Worm (Caenorhabditis elegans) whole organism, young adult: ENCODE results near the gene C55A6.1.
A peak's percentile ranks its signal among the peaks of the same experiment; 100 is the strongest.

Experiments
- B0019.2 ChIP-seq: fragments of 200-800 bp; sonication (Bioruptor generic); conservative IDR thresholded peaks from 2 replicates; pipeline ENCODE4 v1.3.6; 2022; ENCODE audit warnings: missing genetic modification reagents, missing genetic modification characterization, missing compliant biosample characterization
- B0035.1 ChIP-seq: sonication (generic microtip); optimal IDR thresholded peaks from 2 replicates; lab custom pipeline; 2016; ENCODE audit warnings: missing genetic modification characterization, mild to moderate bottlenecking, missing compliant biosample characterization, missing genotype, missing genetic modification reagents
- D2030.7 ChIP-seq: fragments of 200-800 bp; sonication (Bioruptor generic); IDR thresholded peaks from 2 replicates; pipeline ENCODE4 v1.3.6; 2022; ENCODE audit warnings: missing genetic modification reagents, missing genetic modification characterization, missing compliant biosample characterization
- F23B12.7 ChIP-seq: sonication (generic microtip); optimal IDR thresholded peaks from 2 replicates; lab custom pipeline; 2017; ENCODE audit warnings: missing genetic modification characterization, mild to moderate bottlenecking, missing compliant biosample characterization, antibody characterized with exemption, moderate library complexity; ENCODE audit not compliant: insufficient read depth
- F33H1.4 ChIP-seq: fragments of 200-800 bp; sonication (Bioruptor generic); IDR thresholded peaks from 2 replicates; pipeline ENCODE4 v1.3.6; 2022; ENCODE audit warnings: missing genetic modification reagents, missing genetic modification characterization, missing compliant biosample characterization
- F37B4.10 ChIP-seq: fragments of 200-800 bp; sonication (Bioruptor generic); IDR thresholded peaks from 2 replicates; pipeline ENCODE4 v1.3.6; 2022; ENCODE audit warnings: missing genetic modification characterization, missing compliant biosample characterization
- F57C9.4 ChIP-seq: sonication (generic microtip); optimal IDR thresholded peaks from 2 replicates; lab custom pipeline; 2017; ENCODE audit warnings: mild to moderate bottlenecking, missing genetic modification characterization, missing compliant biosample characterization
- T26A5.8 ChIP-seq: sonication (generic microtip); optimal IDR thresholded peaks from 2 replicates; lab custom pipeline; 2016; ENCODE audit warnings: missing genetic modification characterization, missing compliant biosample characterization
- Y53F4B.3 ChIP-seq: fragments of 200-800 bp; sonication (Bioruptor generic); IDR thresholded peaks from 2 replicates; pipeline ENCODE4 v1.3.6; 2022; ENCODE audit warnings: missing genetic modification reagents, missing genetic modification characterization, missing compliant biosample characterization
- Y53G8AR.9 ChIP-seq: fragments of 200-800 bp; sonication (Bioruptor generic); conservative IDR thresholded peaks from 2 replicates; pipeline ENCODE4 v1.3.6; 2022; ENCODE audit warnings: missing genetic modification reagents, missing genetic modification characterization, missing compliant biosample characterization
- Y67H2A.10 ChIP-seq: fragments of 200-800 bp; sonication (Bioruptor generic); conservative IDR thresholded peaks from 2 replicates; pipeline ENCODE4 v1.3.6; 2022; ENCODE audit warnings: missing genetic modification reagents, missing genetic modification characterization, missing compliant biosample characterization
- Y79H2A.3 ChIP-seq: fragments of 200-800 bp; sonication (Bioruptor generic); conservative IDR thresholded peaks from 2 replicates; pipeline ENCODE4 v1.3.6; 2022; ENCODE audit warnings: missing genetic modification reagents, missing genetic modification characterization, missing compliant biosample characterization
- Y95B8A.8 ChIP-seq: fragments of 200-800 bp; sonication (Bioruptor generic); IDR thresholded peaks from 2 replicates; pipeline ENCODE4 v1.3.6; 2022; ENCODE audit warnings: missing genetic modification reagents, missing genetic modification characterization, missing compliant biosample characterization
- ZK185.1 ChIP-seq: sonication (generic microtip); optimal IDR thresholded peaks from 2 replicates; lab custom pipeline; 2016; ENCODE audit warnings: mild to moderate bottlenecking, missing genetic modification characterization, missing compliant biosample characterization; ENCODE audit not compliant: poor library complexity, severe bottlenecking
- atf-7 ChIP-seq: sonication (generic microtip); optimal IDR thresholded peaks from 2 replicates; lab custom pipeline; 2017; ENCODE audit warnings: mild to moderate bottlenecking, missing genetic modification characterization, missing compliant biosample characterization
- athp-1 ChIP-seq: sonication (generic microtip); optimal IDR thresholded peaks from 2 replicates; lab custom pipeline; 2017; ENCODE audit warnings: mild to moderate bottlenecking, missing genetic modification characterization, missing compliant biosample characterization
- attf-6 ChIP-seq: fragments of 200-800 bp; sonication (Bioruptor generic); IDR thresholded peaks from 2 replicates; pipeline ENCODE4 v1.3.6; 2022; ENCODE audit warnings: missing genetic modification reagents, missing genetic modification characterization, missing compliant biosample characterization
- cebp-1 ChIP-seq, 2 experiments: fragments of 200-800 bp in 1 of 2; sonication (Bioruptor generic) in 1 of 2; sonication (generic microtip) in 1 of 2; IDR thresholded peaks in 1 of 2; optimal IDR thresholded peaks in 1 of 2; 2 replicates each; pipeline versions ENCODE4 v1.3.6 to Lab custom; 2017 to 2022; ENCODE audit warnings: missing compliant biosample characterization in 2 of 2, missing genetic modification characterization in 2 of 2, mild to moderate bottlenecking in 1 of 2, missing genetic modification reagents in 1 of 2, moderate library complexity in 1 of 2
- ceh-100 ChIP-seq: fragments of 200-800 bp; sonication (Bioruptor generic); IDR thresholded peaks from 2 replicates; pipeline ENCODE4 v1.3.6; 2022; ENCODE audit warnings: missing genetic modification reagents, missing genetic modification characterization, missing compliant biosample characterization
- ceh-27 ChIP-seq: fragments of 200-800 bp; sonication (Bioruptor generic); optimal IDR thresholded peaks from 2 replicates; lab custom pipeline; 2018; ENCODE audit warnings: mild to moderate bottlenecking, missing genetic modification characterization, moderate library complexity, missing compliant biosample characterization
- ceh-58 ChIP-seq: fragments of 200-800 bp; sonication (Bioruptor generic); IDR thresholded peaks from 2 replicates; pipeline ENCODE4 v1.3.6; 2022; ENCODE audit warnings: missing genetic modification characterization, missing compliant biosample characterization
- die-1 ChIP-seq: sonication (generic microtip); optimal IDR thresholded peaks from 2 replicates; lab custom pipeline; 2016; ENCODE audit warnings: missing genotype, mild to moderate bottlenecking, missing genetic modification characterization, missing compliant biosample characterization
- dpff-1 ChIP-seq: sonication (generic microtip); optimal IDR thresholded peaks from 2 replicates; lab custom pipeline; 2017; ENCODE audit warnings: mild to moderate bottlenecking, missing genetic modification characterization, missing compliant biosample characterization
- dpl-1 ChIP-seq: fragments of 150-350 bp; optimal IDR thresholded peaks from 2 replicates; lab custom pipeline; 2014; ENCODE audit warnings: missing biosample characterization, missing genetic modification reagents, missing genetic modification characterization
- egl-18 ChIP-seq: fragments of 200-800 bp; sonication (Bioruptor generic); IDR thresholded peaks from 2 replicates; pipeline ENCODE4 v1.3.6; 2022; ENCODE audit warnings: missing genetic modification reagents, missing genetic modification characterization, missing compliant biosample characterization
- ekl-4 ChIP-seq: fragments of 200-800 bp; sonication (Bioruptor generic); IDR thresholded peaks from 2 replicates; pipeline ENCODE4 v1.3.6; 2022; ENCODE audit warnings: missing genetic modification reagents, missing genetic modification characterization, missing compliant biosample characterization
- ets-4 ChIP-seq: fragments of 200-800 bp; sonication (Bioruptor generic); optimal IDR thresholded peaks from 2 replicates; lab custom pipeline; 2018; ENCODE audit warnings: mild to moderate bottlenecking, missing genetic modification characterization, missing compliant biosample characterization
- him-1 ChIP-seq: sonication (generic microtip); optimal IDR thresholded peaks from 2 replicates; lab custom pipeline; 2016; ENCODE audit warnings: missing genotype, missing genetic modification reagents, missing genetic modification characterization, missing compliant biosample characterization
- hlh-12 ChIP-seq: sonication (generic microtip); optimal IDR thresholded peaks from 2 replicates; lab custom pipeline; 2016; ENCODE audit warnings: missing genetic modification characterization, missing compliant biosample characterization
- hrde-1 ChIP-seq: sonication (generic microtip); optimal IDR thresholded peaks from 2 replicates; lab custom pipeline; 2016; ENCODE audit warnings: missing genetic modification characterization, mild to moderate bottlenecking, missing compliant biosample characterization, moderate library complexity, missing genotype, missing genetic modification reagents, borderline replicate concordance
- hsf-1 ChIP-seq: fragments of 200-800 bp; sonication (Bioruptor generic); IDR thresholded peaks from 2 replicates; pipeline ENCODE4 v1.3.6; 2022; ENCODE audit warnings: missing genetic modification reagents, missing genetic modification characterization, missing compliant biosample characterization
- lag-1 ChIP-seq: fragments of 200-800 bp; sonication (Bioruptor generic); IDR thresholded peaks from 2 replicates; pipeline ENCODE4 v1.3.6; 2022; ENCODE audit warnings: missing genetic modification reagents, missing genetic modification characterization, missing compliant biosample characterization
- lin-26 ChIP-seq: fragments of 200-800 bp; sonication (Bioruptor generic); IDR thresholded peaks from 2 replicates; pipeline ENCODE4 v1.3.6; 2022; ENCODE audit warnings: missing genetic modification reagents, missing genetic modification characterization, missing compliant biosample characterization
- lir-1 ChIP-seq: fragments of 200-800 bp; sonication (Bioruptor generic); conservative IDR thresholded peaks from 2 replicates; pipeline ENCODE4 v1.3.6; 2022; ENCODE audit warnings: missing genetic modification reagents, missing genetic modification characterization, missing compliant biosample characterization
- nfya-1 ChIP-seq: sonication (generic microtip); optimal IDR thresholded peaks from 2 replicates; lab custom pipeline; 2017; ENCODE audit warnings: antibody characterized with exemption, missing compliant biosample characterization, missing genetic modification characterization, borderline replicate concordance; ENCODE audit not compliant: insufficient read depth
- nfya-2 ChIP-seq: fragments of 200-800 bp; sonication (Bioruptor generic); IDR thresholded peaks from 2 replicates; pipeline ENCODE4 v1.3.6; 2022; ENCODE audit warnings: missing genetic modification reagents, missing genetic modification characterization, missing compliant biosample characterization
- nfyb-1 ChIP-seq: fragments of 200-800 bp; sonication (Bioruptor generic); IDR thresholded peaks from 2 replicates; pipeline ENCODE4 v1.3.6; 2022; ENCODE audit warnings: missing genetic modification reagents, missing genetic modification characterization, missing compliant biosample characterization
- nhr-27 ChIP-seq: fragments of 200-800 bp; sonication (Bioruptor generic); optimal IDR thresholded peaks from 2 replicates; lab custom pipeline; 2018; ENCODE audit warnings: mild to moderate bottlenecking, missing genetic modification characterization, moderate library complexity, missing compliant biosample characterization
- nhr-80 ChIP-seq: sonication (generic microtip); optimal IDR thresholded peaks from 2 replicates; lab custom pipeline; 2016; ENCODE audit warnings: missing genetic modification characterization, missing compliant biosample characterization
- repo-1 ChIP-seq: sonication (generic microtip); optimal IDR thresholded peaks from 2 replicates; lab custom pipeline; 2017; ENCODE audit warnings: mild to moderate bottlenecking, missing genetic modification characterization, missing compliant biosample characterization
- rpc-1 ChIP-seq, 2 experiments: fragments of 150-350 bp in 1 of 2; sonication (generic microtip) in 1 of 2; optimal IDR thresholded peaks; 2 replicates each; lab custom pipeline; 2014 to 2018; ENCODE audit warnings: missing biosample characterization in 1 of 2, missing genetic modification characterization in 1 of 2, missing genetic modification reagents in 1 of 2, missing genotype in 1 of 2
- sea-2 ChIP-seq: fragments of 200-800 bp; sonication (Bioruptor generic); IDR thresholded peaks from 2 replicates; pipeline ENCODE4 v1.3.6; 2022; ENCODE audit warnings: missing genetic modification characterization, missing compliant biosample characterization
- somi-1 ChIP-seq: fragments of 200-800 bp; sonication (Bioruptor generic); optimal IDR thresholded peaks from 2 replicates; lab custom pipeline; 2018; ENCODE audit warnings: mild to moderate bottlenecking, missing genetic modification characterization, missing compliant biosample characterization
- tbp1 ChIP-seq: fragments of 200-800 bp; sonication (Bioruptor generic); optimal IDR thresholded peaks from 2 replicates; lab custom pipeline; 2018; ENCODE audit warnings: mild to moderate bottlenecking, missing genetic modification characterization, missing compliant biosample characterization
- unc-130 ChIP-seq: sonication (generic microtip); optimal IDR thresholded peaks from 2 replicates; lab custom pipeline; 2016; ENCODE audit warnings: missing genetic modification reagents, missing genetic modification characterization, missing compliant biosample characterization
- unc-62 ChIP-seq: fragments of 150-350 bp; optimal IDR thresholded peaks from 2 replicates; lab custom pipeline; 2014; ENCODE audit warnings: missing biosample characterization, missing genetic modification reagents, missing genetic modification characterization
- ztf-22 ChIP-seq: fragments of 200-800 bp; sonication (Bioruptor generic); optimal IDR thresholded peaks from 2 replicates; lab custom pipeline; 2018; ENCODE audit warnings: mild to moderate bottlenecking, missing genetic modification characterization, moderate library complexity, missing compliant biosample characterization

C55A6.1 gene

DNA sequence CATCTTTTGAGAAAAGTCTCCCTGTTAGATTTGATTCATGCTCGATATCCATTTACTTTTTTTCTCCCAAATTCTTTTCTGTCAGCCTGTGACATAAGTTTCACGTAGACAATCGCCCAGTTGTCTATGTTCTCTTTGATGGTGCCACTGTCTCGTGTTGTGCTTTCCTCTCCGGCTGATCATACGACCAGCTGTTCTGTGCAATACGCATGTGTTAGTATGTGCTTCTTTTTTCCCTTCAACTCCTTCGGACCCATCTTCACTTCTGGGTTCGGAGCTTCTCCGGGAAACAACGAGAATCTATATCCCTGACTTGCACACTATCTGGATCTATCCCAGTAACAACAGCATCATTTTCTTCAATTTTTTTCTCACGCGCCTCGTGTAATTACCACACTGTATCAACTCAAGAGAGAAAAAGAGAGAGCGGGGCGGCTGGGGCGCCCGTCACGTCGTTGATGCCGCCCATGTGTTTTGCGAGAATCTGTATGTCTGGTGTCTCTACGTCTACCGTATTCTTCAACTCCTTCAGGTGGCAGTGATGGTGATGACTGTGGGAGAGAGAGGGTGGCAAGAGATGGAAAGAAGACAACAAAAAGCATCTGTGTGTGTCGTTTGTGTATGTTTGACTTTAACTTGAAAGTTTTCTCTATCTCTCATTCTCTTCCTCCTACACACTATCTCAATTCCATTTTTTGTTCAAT is 27.2 kb upstream of the C55A6.1 start:
- TF ChIP-seq attf-6 (GFP tag; lab: Robert Waterston, UW) = no peak
- TF ChIP-seq ceh-100 (GFP tag; lab: Robert Waterston, UW) = no peak
- no peak for TF ChIP-seq T26A5.8 (tag; lab: Kevin White, UChicago)
- no peak for TF ChIP-seq him-1
- TF ChIP-seq somi-1 (GFP tag; lab: Kevin White, UChicago) = peak; percentile 88
- no peak for TF ChIP-seq B0035.1 (tag; lab: Kevin White, UChicago)
- no peak for TF ChIP-seq hlh-12
- no peak for TF ChIP-seq lag-1 (GFP tag; lab: Robert Waterston, UW)
- TF ChIP-seq ceh-58 (GFP tag; lab: Robert Waterston, UW) = no peak
- TF ChIP-seq nfya-2 (GFP tag; lab: Robert Waterston, UW) = no peak
- TF ChIP-seq ekl-4 (GFP tag; lab: Robert Waterston, UW) = no peak; the same call in 1 of the 2 replicates
- no peak for TF ChIP-seq D2030.7 (GFP tag; lab: Robert Waterston, UW)
- TF ChIP-seq F23B12.7 (tag; lab: Kevin White, UChicago) = peak; percentile 7
- TF ChIP-seq nfyb-1 = no peak
- TF ChIP-seq F37B4.10 (GFP tag; lab: Robert Waterston, UW) = no peak
- TF ChIP-seq die-1 (tag; lab: Kevin White, UChicago) = peak; percentile 48
- TF ChIP-seq nfya-1 (tag; lab: Kevin White, UChicago) = no peak
- TF ChIP-seq ZK185.1 (tag; lab: Kevin White, UChicago) = peak; percentile 40
- TF ChIP-seq nhr-27 (tag; lab: Kevin White, UChicago) = no peak
- peak; percentile 81 for TF ChIP-seq atf-7 (tag; lab: Kevin White, UChicago)
- no peak for TF ChIP-seq F57C9.4 (tag; lab: Kevin White, UChicago)
- TF ChIP-seq Y53G8AR.9 (GFP tag; lab: Robert Waterston, UW) = 0 out of 2 replicates have a peak, but pooled peaks have one; percentile 10
- TF ChIP-seq lin-26 (GFP tag; lab: Robert Waterston, UW) = 0 out of 2 replicates have a peak, but pooled peaks have one; percentile 49
- no peak for TF ChIP-seq hrde-1
- no peak for TF ChIP-seq sea-2
- no peak for TF ChIP-seq athp-1 (tag; lab: Kevin White, UChicago)
- peak; percentile 59 for TF ChIP-seq repo-1 (tag; lab: Kevin White, UChicago)
- no peak for TF ChIP-seq hsf-1 (GFP tag; lab: Robert Waterston, UW)
- no peak for TF ChIP-seq Y53F4B.3 (GFP tag; lab: Robert Waterston, UW)
- no peak for TF ChIP-seq dpl-1 (GFP tag; lab: Kevin White, UChicago)
- TF ChIP-seq tbp1 = peak; percentile 22
- no peak for TF ChIP-seq lir-1 (GFP tag; lab: Robert Waterston, UW)
- no peak for TF ChIP-seq rpc-1 (optimal IDR thresholded peaks at IDR 0.05; lab: Kevin White, UChicago)
- TF ChIP-seq rpc-1 (tag; optimal IDR thresholded peaks at IDR 0.05; lab: Kevin White, UChicago) = no peak
- TF ChIP-seq F33H1.4 (GFP tag; lab: Robert Waterston, UW) = no peak
- TF ChIP-seq unc-130 (GFP tag; lab: Kevin White, UChicago) = no peak
- peak; percentile 65 for TF ChIP-seq unc-62
- 0 out of 2 replicates have a peak, but pooled peaks have one; percentile 38 for TF ChIP-seq Y67H2A.10 (GFP tag; lab: Robert Waterston, UW)
- TF ChIP-seq ztf-22 (GFP tag; lab: Kevin White, UChicago) = no peak
- no peak for TF ChIP-seq cebp-1 (GFP tag; IDR thresholded peaks at IDR 0.05; lab: Robert Waterston, UW)
- TF ChIP-seq cebp-1 (tag; optimal IDR thresholded peaks at IDR 0.05; lab: Kevin White, UChicago) = peak; percentile 77
- TF ChIP-seq nhr-80 (tag; lab: Kevin White, UChicago) = peak; percentile 98
- TF ChIP-seq Y79H2A.3 = no peak
- no peak for TF ChIP-seq B0019.2
- peak; percentile 28 for TF ChIP-seq ets-4 (GFP tag; lab: Kevin White, UChicago)
- no peak for TF ChIP-seq egl-18
- no peak for TF ChIP-seq Y95B8A.8 (GFP tag; lab: Robert Waterston, UW)
- no peak for TF ChIP-seq dpff-1 (tag; lab: Kevin White, UChicago)
- peak; percentile 32 for TF ChIP-seq ceh-27 (GFP tag; lab: Kevin White, UChicago)
